Fruit fly (Drosophila melanogaster): ENCODE data around the gene Dci.

The Dci gene

DNA sequence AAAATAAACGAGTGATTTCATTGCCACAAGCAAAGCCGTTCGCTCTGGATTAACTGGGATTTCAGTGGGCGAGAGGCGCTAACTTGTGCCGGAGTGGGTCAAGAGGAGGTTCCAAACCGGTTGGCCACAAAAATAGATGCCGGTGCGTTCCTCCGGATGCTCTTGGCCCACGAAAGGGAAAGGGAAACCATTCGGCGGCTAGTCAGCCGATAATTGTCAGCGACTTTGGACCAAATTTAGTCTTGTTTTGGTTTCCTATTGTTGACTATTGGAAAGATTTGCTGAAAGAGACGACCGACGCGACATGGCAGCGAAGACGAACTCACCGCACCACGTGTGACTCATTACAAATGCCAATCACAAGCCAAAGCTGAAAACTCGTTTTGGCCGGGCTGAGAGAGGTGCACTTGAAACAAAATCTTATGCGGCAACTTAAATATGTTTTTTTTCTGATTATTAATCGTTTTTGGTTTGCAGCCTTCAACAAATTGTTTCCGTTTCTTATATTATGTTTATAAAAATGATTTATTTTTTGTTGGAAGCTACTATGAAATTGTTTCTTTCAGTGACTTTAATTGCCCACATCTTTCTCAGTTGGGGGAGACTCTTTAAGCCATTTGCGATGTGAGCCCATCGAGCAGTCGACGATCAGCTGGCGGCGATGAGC, 44.3 kb downstream of the Dci start, which contains the start of gene CG34056 (continued):
- TF ChIP-seq CG17802 (tag; optimal IDR thresholded peaks at IDR 0.05) (peak; percentile 66), onecut (GFP tag; IDR thresholded peaks at IDR 0.05) (peak; percentile 94), CG9817 (tag; optimal IDR thresholded peaks at IDR 0.05) (peak; percentile 85), Ssrp (tag; optimal IDR thresholded peaks at IDR 0.05) (peak; percentile 83), CG16815 (GFP tag; optimal IDR thresholded peaks at IDR 0.05) (peak; percentile 55), sob (GFP tag; IDR thresholded peaks at IDR 0.05) (peak; percentile 98), CG12299 (tag; optimal IDR thresholded peaks at IDR 0.05) (peak; percentile 89), wor (GFP tag; IDR thresholded peaks at IDR 0.05) (peak; percentile 89), Doc2 (GFP tag; IDR thresholded peaks at IDR 0.05) (peak; percentile 82), otp (GFP tag; IDR thresholded peaks at IDR 0.05) (peak; percentile 90), cato (GFP tag; optimal IDR thresholded peaks at IDR 0.05; ENCODE audit: borderline replicate concordance) (peak; percentile 55), CG13296 (GFP tag; optimal IDR thresholded peaks at IDR 0.05) (peak; percentile 95), danr (GFP tag; IDR thresholded peaks at IDR 0.05) (peak; percentile 95), Fer3 (tag; optimal IDR thresholded peaks at IDR 0.05) (peak; percentile 95), ssp (GFP tag; IDR thresholded peaks at IDR 0.05) (peak; percentile 87), wek (GFP tag; optimal IDR thresholded peaks at IDR 0.05) (peak; percentile 47), CG33213 (GFP tag; optimal IDR thresholded peaks at IDR 0.05) (peak; percentile 75), CG10543 (GFP tag; optimal IDR thresholded peaks at IDR 0.05) (peak; percentile 20), CG13123 (GFP tag; optimal IDR thresholded peaks at IDR 0.05) (peak; percentile 64), ken (GFP tag; IDR thresholded peaks at IDR 0.05) (peak; percentile 93), CG18764 (GFP tag; optimal IDR thresholded peaks at IDR 0.05) (peak; percentile 91), CG2875 (GFP tag; optimal IDR thresholded peaks at IDR 0.05) (peak; percentile 86), Sry-δ (GFP tag; optimal IDR thresholded peaks at IDR 0.05) (peak; percentile 47)

DNA sequence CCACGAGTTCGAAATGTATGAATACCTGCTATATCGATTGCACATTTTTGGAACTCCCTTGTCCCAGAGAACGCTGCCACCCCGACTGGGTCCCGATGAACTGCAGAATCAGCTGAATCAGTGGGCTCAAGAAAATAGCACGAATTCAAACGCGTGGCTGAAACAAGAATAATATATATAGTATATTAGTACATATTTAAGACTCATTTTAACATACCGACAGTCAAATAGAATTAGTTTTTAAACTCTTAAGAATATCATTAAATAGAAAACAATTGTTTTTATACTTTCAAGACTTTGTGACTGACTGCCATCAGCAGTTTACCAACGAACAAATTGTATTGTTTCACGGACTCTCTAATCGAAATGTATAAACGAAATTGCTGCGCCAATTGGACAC, 45.9 kb downstream of the Dci start, which contains the start of gene CG34057:
Gene CG34057 (plus strand): TSS at position 301 of the 400 bp plus-strand sequence.
- TF ChIP-seq so (GFP tag; IDR thresholded peaks at IDR 0.05) (no peak), tx (GFP tag; optimal IDR thresholded peaks at IDR 0.05) (no peak), chm (GFP tag; IDR thresholded peaks at IDR 0.05) (no peak)

DNA sequence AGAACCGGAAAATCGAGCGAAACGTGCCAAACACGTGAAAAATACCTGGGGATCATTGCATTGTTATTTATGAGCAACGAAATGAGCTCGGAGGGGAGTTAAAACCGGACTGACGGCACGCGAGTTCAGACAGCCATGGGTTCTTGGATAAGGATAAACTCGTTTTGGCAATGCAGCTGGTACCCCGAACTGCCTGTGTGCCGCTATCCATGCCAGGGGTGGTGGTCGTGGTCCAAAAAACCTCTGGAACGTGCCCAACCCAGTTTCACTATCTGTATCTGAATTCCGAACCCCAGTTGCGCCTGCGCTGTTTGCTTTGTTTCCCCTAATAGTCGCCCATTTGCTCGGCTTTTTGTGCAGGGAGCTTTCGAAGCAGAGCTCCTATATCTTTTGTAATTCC, 48.2 kb downstream of the Dci start:
- TF ChIP-seq nerfin-1 (tag; optimal IDR thresholded peaks at IDR 0.05) (peak; percentile 100), hth (optimal IDR thresholded peaks at IDR 0.05) (no peak), ac (GFP tag; optimal IDR thresholded peaks at IDR 0.05) (no peak), Sry-δ (GFP tag; optimal IDR thresholded peaks at IDR 0.05) (no peak), Dek (tag; optimal IDR thresholded peaks at IDR 0.05) (no peak), Opbp (GFP tag; IDR thresholded peaks at IDR 0.05; ENCODE audit: partially characterized antibody) (no peak; the same call in 2 of the 3 replicates), fd3F (GFP tag; optimal IDR thresholded peaks at IDR 0.05) (no peak), her (GFP tag; optimal IDR thresholded peaks at IDR 0.05) (no peak), Tbp (GFP tag; optimal IDR thresholded peaks at IDR 0.05) (no peak), mld (GFP tag; IDR thresholded peaks at IDR 0.05; ENCODE audit: partially characterized antibody) (peak; percentile 57; the same call in 1 of the 3 replicates), gsb-n (tag; optimal IDR thresholded peaks at IDR 0.05) (peak; percentile 14), CoRest (tag; optimal IDR thresholded peaks at IDR 0.05) (no peak), CG4707 (GFP tag; optimal IDR thresholded peaks at IDR 0.05) (no peak), Mrtf (GFP tag; IDR thresholded peaks at IDR 0.05) (no peak), Fer2 (tag; optimal IDR thresholded peaks at IDR 0.05) (no peak), CG12769 (tag; optimal IDR thresholded peaks at IDR 0.05) (no peak), CG17568 (GFP tag; optimal IDR thresholded peaks at IDR 0.05) (no peak), stwl (tag; optimal IDR thresholded peaks at IDR 0.05) (no peak), Stat92E (GFP tag; optimal IDR thresholded peaks at IDR 0.05) (no peak), bbx (GFP tag; IDR thresholded peaks at IDR 0.05; ENCODE audit: partially characterized antibody) (peak; percentile 36; the same call in 1 of the 2 replicates), kni (GFP tag; optimal IDR thresholded peaks at IDR 0.05) (peak; percentile 33), Chrac-16 (GFP tag; optimal IDR thresholded peaks at IDR 0.05) (no peak), CG12942 (GFP tag; optimal IDR thresholded peaks at IDR 0.05) (no peak)

Measured in whole organism, embryonic.